Worm (Caenorhabditis elegans) whole organism, dauer: Measurements from ENCODE around the gene spig-7.

Experiments
- unc-62 ChIP-seq: sonication (generic microtip); optimal IDR thresholded peaks from 2 replicates; lab custom pipeline; 2017; ENCODE audit warnings: missing biosample characterization, missing genetic modification reagents, missing genetic modification characterization

Gene spig-7

ce11 chrV:1522485-1522884 is 27.9 kb downstream of the spig-7 start, which contains the start of gene str-243:
Gene str-243, plus strand, starts transcription at chrV:1522785.
- no peak for TF ChIP-seq unc-62 (GFP tag; lab: Kevin White, UChicago)

ce11 chrV:1527985-1528384 is 33.4 kb downstream of the spig-7 start, which contains the start of gene str-236:
Gene str-236, minus strand, starts transcription at chrV:1528085.
- TF ChIP-seq unc-62 (GFP tag; lab: Kevin White, UChicago), result no peak

ce11 chrV:1531159-1531558 is 36.6 kb downstream of the spig-7 start, which contains the start of gene K02H11.4:
Gene K02H11.4, minus strand, starts transcription at chrV:1531259.
- no peak for TF ChIP-seq unc-62 (GFP tag; lab: Kevin White, UChicago)

ce11 chrV:1532455-1532854 is 37.9 kb downstream of the spig-7 start:
- no peak for TF ChIP-seq unc-62 (GFP tag; lab: Kevin White, UChicago)

- no peak for TF ChIP-seq unc-62 (GFP tag; lab: Kevin White, UChicago)
These were observed 39.7 kb downstream of the spig-7 start, which contains the start of gene trx-5 for ce11 chrV:1534315-1534714. Gene trx-5, minus strand, starts transcription at chrV:1534415.

ce11 chrV:1536979-1537378 is 42.4 kb downstream of the spig-7 start, which contains the start of gene K02H11.9:
Gene K02H11.9, minus strand, starts transcription at chrV:1537079.
- no peak for TF ChIP-seq unc-62 (GFP tag; lab: Kevin White, UChicago)

- no peak for TF ChIP-seq unc-62 (GFP tag; lab: Kevin White, UChicago)
These were observed 44.3 kb downstream of the spig-7 start for ce11 chrV:1538842-1539241.

- TF ChIP-seq unc-62 (GFP tag; lab: Kevin White, UChicago), result no peak
These were observed 45.7 kb downstream of the spig-7 start for ce11 chrV:1540249-1540648.

- TF ChIP-seq unc-62 (GFP tag; lab: Kevin White, UChicago), result no peak
These were observed 47.2 kb downstream of the spig-7 start, which contains the start of gene oac-31 for ce11 chrV:1541786-1542185. Gene oac-31, minus strand, starts transcription at chrV:1541886.
